Fruit fly (Drosophila melanogaster): ENCODE measurements around the gene knrl.

knrl gene

dm6 chr3L:20582354-20582753 is 38.1 kb downstream of the knrl start (continued):
- TF ChIP-seq salr (GFP tag; optimal IDR thresholded peaks at IDR 0.05), result peak; percentile 9 to 34
- no peak for TF ChIP-seq eg (GFP tag; IDR thresholded peaks at IDR 0.05)
- TF ChIP-seq CG34406 (GFP tag; optimal IDR thresholded peaks at IDR 0.05), result peak; percentile 11
- TF ChIP-seq CG15336 (GFP tag; IDR thresholded peaks at IDR 0.05), result no peak
- TF ChIP-seq Gug (GFP tag; IDR thresholded peaks at IDR 0.05), result no peak
- no peak for TF ChIP-seq CG6276 (GFP tag; optimal IDR thresholded peaks at IDR 0.05)
- no peak for TF ChIP-seq vri (GFP tag; optimal IDR thresholded peaks at IDR 0.05)
- TF ChIP-seq lz (GFP tag; optimal IDR thresholded peaks at IDR 0.05), result no peak
- TF ChIP-seq net (GFP tag; optimal IDR thresholded peaks at IDR 0.05), result peak; percentile 20
- no peak for TF ChIP-seq CG6854 (GFP tag; optimal IDR thresholded peaks at IDR 0.05)
- TF ChIP-seq CG9139 (GFP tag; optimal IDR thresholded peaks at IDR 0.05), result peak; percentile 22
- TF ChIP-seq Sox14 (GFP tag; optimal IDR thresholded peaks at IDR 0.05), result peak; percentile 48
- TF ChIP-seq CG6792 (GFP tag; optimal IDR thresholded peaks at IDR 0.05), result peak; percentile 22
- TF ChIP-seq Blimp-1 (GFP tag; optimal IDR thresholded peaks at IDR 0.05), result no peak
- TF ChIP-seq Lpt (GFP tag; optimal IDR thresholded peaks at IDR 0.05), result no peak
- no peak for TF ChIP-seq Sox102F (GFP tag; optimal IDR thresholded peaks at IDR 0.05)
- no peak for TF ChIP-seq CG8119 (GFP tag; IDR thresholded peaks at IDR 0.05)
- TF ChIP-seq CG8632 (GFP tag; optimal IDR thresholded peaks at IDR 0.05), result peak; percentile 8
- peak; percentile 38 for TF ChIP-seq esn (GFP tag; optimal IDR thresholded peaks at IDR 0.05)
- TF ChIP-seq CG3032 (tag; optimal IDR thresholded peaks at IDR 0.05), result peak; percentile 75
- peak; percentile 63 for TF ChIP-seq spab (GFP tag; optimal IDR thresholded peaks at IDR 0.05)

DNA sequence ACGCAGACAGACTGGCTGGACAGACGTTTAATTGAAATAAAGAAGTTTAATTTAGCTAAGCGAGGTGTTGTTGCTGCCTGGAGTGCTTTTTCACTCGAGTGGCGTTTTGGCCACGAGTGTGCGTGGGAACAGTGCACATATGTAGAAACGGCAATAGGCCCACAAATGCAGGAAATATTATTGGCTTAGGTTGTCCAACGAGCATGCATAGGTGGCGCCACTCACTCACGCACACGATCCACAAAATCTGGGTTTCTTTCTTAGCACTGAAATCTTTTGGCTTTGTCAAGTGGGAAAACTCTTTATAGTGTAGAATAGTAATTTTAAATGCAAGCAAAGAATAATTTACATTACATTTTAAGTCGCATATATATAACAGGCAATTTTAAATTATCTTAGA is 39.8 kb downstream of the knrl start:
- TF ChIP-seq Lpt (GFP tag; optimal IDR thresholded peaks at IDR 0.05) (no peak), svp (GFP tag) (peak; percentile 24)

DNA sequence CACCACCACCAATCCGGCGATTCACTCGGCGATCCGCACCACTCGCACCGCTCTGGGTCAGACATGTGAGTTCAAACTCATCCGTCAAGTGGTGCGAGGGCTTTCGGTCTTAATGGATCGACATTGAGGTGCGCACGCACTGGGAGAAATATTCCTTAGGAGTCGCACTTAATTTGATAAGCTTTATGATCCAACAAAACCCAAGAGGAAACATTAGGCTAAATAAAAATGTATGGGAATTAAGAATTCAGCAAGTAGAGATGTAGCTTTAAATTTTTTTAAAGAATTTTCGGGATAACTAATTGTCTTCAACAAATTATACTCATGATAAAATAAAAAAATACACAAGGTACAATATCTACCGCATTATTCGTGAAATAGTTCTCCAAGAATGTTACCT is 44.0 kb downstream of the knrl start:
- TF ChIP-seq Eip78C (GFP tag), result peak; percentile 42
- TF ChIP-seq net (GFP tag; optimal IDR thresholded peaks at IDR 0.05), result no peak

dm6 chr3L:20570134-20570533 is 50.3 kb downstream of the knrl start:
- peak; percentile 77 for TF ChIP-seq CG15336 (GFP tag; IDR thresholded peaks at IDR 0.05)
- peak; percentile 74 for TF ChIP-seq CG6276 (GFP tag; optimal IDR thresholded peaks at IDR 0.05)
- TF ChIP-seq CG8119 (GFP tag; IDR thresholded peaks at IDR 0.05), result peak; percentile 85
- no peak for TF ChIP-seq CG16779 (tag; optimal IDR thresholded peaks at IDR 0.05)
- no peak for TF ChIP-seq svp (GFP tag)
- peak; percentile 28 for TF ChIP-seq net (GFP tag; optimal IDR thresholded peaks at IDR 0.05)
- no peak for TF ChIP-seq Smox (GFP tag; optimal IDR thresholded peaks at IDR 0.05)
- peak; percentile 46 for TF ChIP-seq Lpt (GFP tag; optimal IDR thresholded peaks at IDR 0.05)
- TF ChIP-seq Sox102F (GFP tag; optimal IDR thresholded peaks at IDR 0.05), result no peak
- TF ChIP-seq OdsH (GFP tag; optimal IDR thresholded peaks at IDR 0.05), result peak; percentile 7
- TF ChIP-seq Eip93F (GFP tag; optimal IDR thresholded peaks at IDR 0.05), result no peak
- TF ChIP-seq Eip78C (GFP tag), result peak; percentile 62
- TF ChIP-seq achi (GFP tag; optimal IDR thresholded peaks at IDR 0.05), result peak; percentile 2
- TF ChIP-seq Hr4 (GFP tag; optimal IDR thresholded peaks at IDR 0.05), result peak; percentile 57
- TF ChIP-seq eg (GFP tag; IDR thresholded peaks at IDR 0.05), result peak; percentile 61; the same call in 2 of the 3 replicates
- peak in 1 of 2 experiments; percentile 45 for TF ChIP-seq salr (GFP tag; optimal IDR thresholded peaks at IDR 0.05)
- TF ChIP-seq vri (GFP tag; optimal IDR thresholded peaks at IDR 0.05), result no peak
- peak; percentile 81 for TF ChIP-seq CG32006 (GFP tag; optimal IDR thresholded peaks at IDR 0.05)
- peak; percentile 54 for TF ChIP-seq CG4318 (GFP tag; optimal IDR thresholded peaks at IDR 0.05)
- 0 out of 2 replicates have a peak, but pooled peaks have one; percentile 7 for TF ChIP-seq Gug (GFP tag; IDR thresholded peaks at IDR 0.05)

dm6 chr3L:20565561-20566128 is 54.8 kb downstream of the knrl start:
- no peak for TF ChIP-seq Met (GFP tag; optimal IDR thresholded peaks at IDR 0.05)
- TF ChIP-seq fd59A (GFP tag; optimal IDR thresholded peaks at IDR 0.05), result no peak
- no peak for TF ChIP-seq spab (GFP tag; optimal IDR thresholded peaks at IDR 0.05)
- TF ChIP-seq Blimp-1 (GFP tag; optimal IDR thresholded peaks at IDR 0.05), result no peak
- TF ChIP-seq Sox15 (GFP tag; optimal IDR thresholded peaks at IDR 0.05), result no peak
- TF ChIP-seq net (GFP tag; optimal IDR thresholded peaks at IDR 0.05), result no peak
- no peak for TF ChIP-seq CG9139 (GFP tag; optimal IDR thresholded peaks at IDR 0.05)
- TF ChIP-seq Gug (GFP tag; IDR thresholded peaks at IDR 0.05), result no peak
- TF ChIP-seq dsx (GFP tag; optimal IDR thresholded peaks at IDR 0.05; ENCODE audit: poor library complexity, severe bottlenecking), result no peak
